Fruit fly (Drosophila melanogaster) whole organism, embryonic: ENCODE results near the gene CG11791.

Source experiments
- Abd-B ChIP-seq: fragments of 200-800 bp; sonication (Bioruptor generic); optimal IDR thresholded peaks from 2 replicates; lab custom pipeline; 2018; ENCODE audit warnings: missing biosample characterization, mild to moderate bottlenecking, missing genetic modification characterization, moderate library complexity
- Asciz ChIP-seq: fragments of 200-800 bp; sonication (Bioruptor generic); optimal IDR thresholded peaks from 2 replicates; lab custom pipeline; 2017; ENCODE audit warnings: missing biosample characterization, mild to moderate bottlenecking, missing genetic modification characterization, missing genetic modification reagents
- C15 ChIP-seq: fragments of 200-800 bp; sonication (Bioruptor generic); IDR thresholded peaks from 3 replicates; pipeline ENCODE4 v1.3.6; 2022; ENCODE audit warnings: missing biosample characterization, missing genetic modification characterization
- CG10267 ChIP-seq: fragments of 200-800 bp; sonication (Bioruptor generic); optimal IDR thresholded peaks from 2 replicates; lab custom pipeline; 2018; ENCODE audit warnings: missing biosample characterization, mild to moderate bottlenecking, missing genetic modification characterization, moderate library complexity
- CG10366 ChIP-seq: fragments of 200-800 bp; sonication (Bioruptor generic); IDR thresholded peaks from 2 replicates; pipeline ENCODE4 v1.3.6; 2022; ENCODE audit warnings: missing biosample characterization, missing genetic modification characterization
- CG10431 ChIP-seq: fragments of 200-800 bp; sonication (Bioruptor generic); optimal IDR thresholded peaks from 3 replicates; lab custom pipeline; 2018; ENCODE audit warnings: missing biosample characterization, mild to moderate bottlenecking, missing genetic modification characterization
- CG11093 ChIP-seq: fragments of 200-800 bp; sonication (Bioruptor generic); IDR thresholded peaks from 3 replicates; pipeline ENCODE4 v1.3.6; 2022; ENCODE audit warnings: missing biosample characterization, missing genetic modification characterization
- CG15269 ChIP-seq: fragments of 200-800 bp; sonication (Bioruptor generic); optimal IDR thresholded peaks from 2 replicates; lab custom pipeline; 2018; ENCODE audit warnings: missing biosample characterization, mild to moderate bottlenecking, missing genetic modification characterization, moderate library complexity
- CG16779 ChIP-seq: fragments of 200-800 bp; sonication (Bioruptor generic); IDR thresholded peaks from 2 replicates; pipeline ENCODE4 v1.3.6; 2022; ENCODE audit warnings: missing biosample characterization, missing genetic modification characterization
- CG17359 ChIP-seq: fragments of 200-800 bp; sonication (Bioruptor generic); optimal IDR thresholded peaks from 3 replicates; lab custom pipeline; 2018; ENCODE audit warnings: missing biosample characterization, mild to moderate bottlenecking, missing genetic modification characterization, moderate library complexity
- CG17361 ChIP-seq: fragments of 200-800 bp; sonication (Bioruptor generic); IDR thresholded peaks from 3 replicates; pipeline ENCODE4 v1.3.6; 2022; ENCODE audit warnings: missing biosample characterization, missing genetic modification characterization
- CG18262 ChIP-seq: fragments of 200-800 bp; optimal IDR thresholded peaks from 3 replicates; lab custom pipeline; 2019; ENCODE audit warnings: missing biosample characterization, mild to moderate bottlenecking, missing genetic modification characterization, moderate library complexity
- CG18599 ChIP-seq: fragments of 200-800 bp; sonication (Bioruptor generic); optimal IDR thresholded peaks from 3 replicates; lab custom pipeline; 2017; ENCODE audit warnings: missing biosample characterization, missing genetic modification characterization, mild to moderate bottlenecking, moderate library complexity, missing genetic modification reagents
- CG3838 ChIP-seq: fragments of 200-800 bp; sonication (Bioruptor generic); optimal IDR thresholded peaks from 3 replicates; lab custom pipeline; 2016; ENCODE audit warnings: missing biosample characterization, missing genetic modification characterization
- CG4404 ChIP-seq: fragments of 200-800 bp; sonication (Bioruptor generic); IDR thresholded peaks from 2 replicates; pipeline ENCODE4 v1.3.6; 2022; ENCODE audit warnings: missing biosample characterization, missing genetic modification characterization
- CG6689 ChIP-seq: fragments of 200-800 bp; sonication (Bioruptor generic); IDR thresholded peaks from 2 replicates; pipeline ENCODE4 v1.3.6; 2022; ENCODE audit warnings: missing biosample characterization, missing genetic modification characterization
- CG7271 ChIP-seq: fragments of 200-800 bp; sonication (Bioruptor generic); optimal IDR thresholded peaks from 2 replicates; lab custom pipeline; 2018; ENCODE audit warnings: missing biosample characterization, mild to moderate bottlenecking, missing genetic modification characterization, moderate library complexity
- CG7839 ChIP-seq: fragments of 200-800 bp; sonication (Bioruptor generic); optimal IDR thresholded peaks from 3 replicates; lab custom pipeline; 2018; ENCODE audit warnings: missing biosample characterization, mild to moderate bottlenecking, missing genetic modification characterization, moderate library complexity
- CG7963 ChIP-seq: fragments of 200-800 bp; sonication (Bioruptor generic); IDR thresholded peaks from 3 replicates; pipeline ENCODE4 v1.3.6; 2022; ENCODE audit warnings: missing biosample characterization, missing genetic modification characterization; ENCODE audit not compliant: partially characterized antibody
- CG7987 ChIP-seq: fragments of 200-800 bp; sonication (Bioruptor generic); optimal IDR thresholded peaks from 2 replicates; lab custom pipeline; 2018; ENCODE audit warnings: missing biosample characterization, mild to moderate bottlenecking, missing genetic modification characterization, moderate library complexity
- CG8290 ChIP-seq, 3 experiments: fragments of 200-800 bp; sonication (Bioruptor generic); optimal IDR thresholded peaks; 2 replicates each; lab custom pipeline; 2016 to 2019; ENCODE audit warnings: missing biosample characterization in 3 of 3, missing genetic modification characterization in 3 of 3, mild to moderate bottlenecking in 2 of 3, moderate library complexity in 1 of 3
- D ChIP-seq, 2 experiments: fragments of 200-800 bp in 1 of 2; fragments of >200 bp in 1 of 2; sonication (Bioruptor generic) in 1 of 2; optimal IDR thresholded peaks; 2 replicates in 1 of 2; 3 replicates in 1 of 2; lab custom pipeline; 2017; ENCODE audit warnings: mild to moderate bottlenecking in 1 of 2, missing biosample characterization in 1 of 2, missing genetic modification characterization in 1 of 2, missing genetic modification reagents in 1 of 2
- Dad ChIP-seq: fragments of 200-800 bp; sonication (Bioruptor generic); optimal IDR thresholded peaks from 3 replicates; lab custom pipeline; 2016; ENCODE audit warnings: missing biosample characterization, missing genetic modification characterization
- Deaf1 ChIP-seq: fragments of 200-800 bp; optimal IDR thresholded peaks from 3 replicates; lab custom pipeline; 2019; ENCODE audit warnings: missing biosample characterization, mild to moderate bottlenecking, missing genetic modification characterization, moderate library complexity
- Elba2 ChIP-seq: fragments of 200-800 bp; sonication (Bioruptor generic); optimal IDR thresholded peaks from 3 replicates; lab custom pipeline; 2016; ENCODE audit warnings: missing biosample characterization, missing genetic modification characterization
- Hey ChIP-seq: fragments of 200-800 bp; sonication (Bioruptor generic); optimal IDR thresholded peaks from 3 replicates; lab custom pipeline; 2018; ENCODE audit warnings: missing biosample characterization, mild to moderate bottlenecking, missing genetic modification characterization
- Lpt ChIP-seq: fragments of >200 bp; optimal IDR thresholded peaks from 2 replicates; lab custom pipeline; 2018; ENCODE audit warnings: missing biosample characterization, missing genetic modification characterization
- MESR4 ChIP-seq: fragments of 200-800 bp; sonication (Bioruptor generic); optimal IDR thresholded peaks from 2 replicates; lab custom pipeline; 2018; ENCODE audit warnings: missing biosample characterization, mild to moderate bottlenecking, missing genetic modification characterization, moderate library complexity
- Optix ChIP-seq: fragments of 200-800 bp; sonication (Bioruptor generic); IDR thresholded peaks from 3 replicates; pipeline ENCODE4 v1.3.6; 2022; ENCODE audit warnings: missing biosample characterization, missing genetic modification characterization
- Ravus ChIP-seq: fragments of 200-800 bp; sonication (Bioruptor generic); IDR thresholded peaks from 2 replicates; pipeline ENCODE4 v1.3.6; 2022; ENCODE audit warnings: missing biosample characterization, missing genetic modification characterization
- ase ChIP-seq: fragments of 200-800 bp; sonication (Bioruptor generic); IDR thresholded peaks from 3 replicates; pipeline ENCODE4 v1.3.6; 2022; ENCODE audit warnings: missing biosample characterization, missing genetic modification characterization
- da ChIP-seq: fragments of 200-800 bp; sonication (Bioruptor generic); optimal IDR thresholded peaks from 2 replicates; lab custom pipeline; 2016; ENCODE audit warnings: missing biosample characterization, missing genetic modification characterization
- eve ChIP-seq, 2 experiments: fragments of >200 bp; optimal IDR thresholded peaks; 2 replicates each; lab custom pipeline; 2017; ENCODE audit warnings: missing biosample characterization in 2 of 2, missing genetic modification characterization in 2 of 2
- gsb-n ChIP-seq: fragments of 200-800 bp; sonication (Bioruptor generic); optimal IDR thresholded peaks from 3 replicates; lab custom pipeline; 2018; ENCODE audit warnings: missing biosample characterization, mild to moderate bottlenecking, missing genetic modification characterization
- ham ChIP-seq: fragments of 200-800 bp; sonication (Bioruptor generic); IDR thresholded peaks from 2 replicates; pipeline ENCODE4 v1.3.6; 2022; ENCODE audit warnings: missing biosample characterization, missing genetic modification characterization
- jigr1 ChIP-seq: fragments of 200-800 bp; sonication (Bioruptor generic); IDR thresholded peaks from 3 replicates; pipeline ENCODE4 v1.3.6; 2022; ENCODE audit warnings: missing biosample characterization, missing genetic modification characterization
- kni ChIP-seq: fragments of 200-800 bp; sonication (Bioruptor generic); optimal IDR thresholded peaks from 3 replicates; lab custom pipeline; 2017; ENCODE audit warnings: mild to moderate bottlenecking, missing biosample characterization, missing genetic modification reagents, missing genetic modification characterization
- lilli ChIP-seq: fragments of 200-800 bp; sonication (Bioruptor generic); optimal IDR thresholded peaks from 3 replicates; lab custom pipeline; 2016; ENCODE audit warnings: missing biosample characterization, missing genetic modification characterization
- nom ChIP-seq: fragments of 200-800 bp; sonication (Bioruptor generic); optimal IDR thresholded peaks from 2 replicates; lab custom pipeline; 2017; ENCODE audit warnings: missing biosample characterization, missing genetic modification characterization, mild to moderate bottlenecking, moderate library complexity, missing genetic modification reagents
- pan ChIP-seq, 4 experiments: fragments of >200 bp in 3 of 4; fragments of 200-800 bp in 1 of 4; sonication (Bioruptor generic) in 1 of 4; optimal IDR thresholded peaks in 3 of 4; IDR thresholded peaks in 1 of 4; 2 replicates each; pipeline versions ENCODE4 v1.3.6 to Lab custom; 2017 to 2022; ENCODE audit warnings: missing biosample characterization in 2 of 4, missing genetic modification characterization in 2 of 4, mixed read lengths in 1 of 4
- row ChIP-seq: fragments of 200-800 bp; sonication (Bioruptor generic); IDR thresholded peaks from 3 replicates; pipeline ENCODE4 v1.3.6; 2022; ENCODE audit warnings: missing biosample characterization, missing genetic modification characterization
- sd ChIP-seq: fragments of 200-800 bp; sonication (Bioruptor generic); optimal IDR thresholded peaks from 3 replicates; lab custom pipeline; 2018; ENCODE audit warnings: missing biosample characterization, mild to moderate bottlenecking, missing genetic modification characterization, moderate library complexity
- sima ChIP-seq: fragments of 200-800 bp; sonication (Bioruptor generic); optimal IDR thresholded peaks from 2 replicates; lab custom pipeline; 2016; ENCODE audit warnings: missing biosample characterization, missing genetic modification characterization
- sna ChIP-seq: fragments of 200-800 bp; sonication (Bioruptor generic); IDR thresholded peaks from 2 replicates; pipeline ENCODE4 v1.3.6; 2022; ENCODE audit warnings: missing biosample characterization, missing genetic modification characterization; ENCODE audit not compliant: partially characterized antibody
- vfl ChIP-seq: fragments of 200-800 bp; sonication (Bioruptor generic); optimal IDR thresholded peaks from 2 replicates; lab custom pipeline; 2016; ENCODE audit warnings: missing biosample characterization, missing genetic modification characterization
- vnd ChIP-seq: fragments of 200-800 bp; sonication (Bioruptor generic); IDR thresholded peaks from 3 replicates; pipeline ENCODE4 v1.3.6; 2022; ENCODE audit warnings: missing biosample characterization, missing genetic modification characterization; ENCODE audit not compliant: partially characterized antibody
- wek ChIP-seq: fragments of 200-800 bp; sonication (Bioruptor generic); optimal IDR thresholded peaks from 3 replicates; lab custom pipeline; 2018; ENCODE audit warnings: missing biosample characterization, mild to moderate bottlenecking, missing genetic modification characterization, moderate library complexity
- yki ChIP-seq: fragments of >200 bp; optimal IDR thresholded peaks from 3 replicates; lab custom pipeline; 2018
- zen ChIP-seq: fragments of 200-800 bp; sonication (Bioruptor generic); optimal IDR thresholded peaks from 3 replicates; lab custom pipeline; 2018; ENCODE audit warnings: missing biosample characterization, mild to moderate bottlenecking, missing genetic modification characterization, moderate library complexity

CG11791 gene

DNA sequence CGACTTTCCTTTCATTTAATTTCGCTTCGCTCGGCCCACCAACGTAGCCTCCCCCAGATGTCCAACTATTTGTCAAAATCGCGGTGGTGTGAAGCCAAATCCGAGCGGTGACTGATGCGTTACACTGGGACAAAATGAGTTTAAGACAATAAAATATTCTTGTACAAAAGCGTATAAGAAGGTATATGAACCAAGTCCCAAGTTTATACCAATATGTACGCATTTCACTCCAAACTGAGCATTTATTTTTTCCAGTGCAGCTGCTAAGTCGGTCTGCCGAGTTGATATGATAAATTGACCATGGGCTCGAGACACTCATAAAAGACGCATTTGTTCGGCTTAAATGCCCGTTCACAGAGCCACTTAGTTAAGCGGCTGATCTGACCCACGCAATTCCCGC, 44.7 kb upstream of the CG11791 start (continued):
- TF ChIP-seq pan (optimal IDR thresholded peaks at IDR 0.05; lab: Kevin White, UChicago) (no peak), pan (GFP tag; optimal IDR thresholded peaks at IDR 0.05 in 1 of 2, IDR thresholded peaks at IDR 0.05 in 1 of 2) (peak in 1 of 2 experiments; percentile 66), yki (lab: Kevin White, UChicago) (no peak), nom (no peak), CG10267 (tag; lab: Kevin White, UChicago) (peak; percentile 24), CG15269 (tag; lab: Kevin White, UChicago) (peak; percentile 66), CG7271 (tag; lab: Kevin White, UChicago) (no peak), CG7839 (peak; percentile 62), CG17359 (peak; percentile 69), Hey (tag; lab: Kevin White, UChicago) (no peak), MESR4 (GFP tag; lab: Kevin White, UChicago) (no peak), Ravus (GFP tag; lab: Robert Waterston, UW) (no peak), CG6689 (GFP tag; lab: Robert Waterston, UW) (peak; percentile 67), CG3838 (no peak), vfl (GFP tag; lab: Kevin White, UChicago) (no peak), Lpt (GFP tag; lab: Kevin White, UChicago) (no peak), CG10431 (GFP tag; lab: Kevin White, UChicago) (no peak), CG11093 (no peak), vnd (GFP tag; lab: Robert Waterston, UW) (no peak), Abd-B (GFP tag; lab: Kevin White, UChicago) (peak; percentile 55), ase (0 out of 3 replicates have a peak, but pooled peaks have one; percentile 37), CG8290 (GFP tag; optimal IDR thresholded peaks at IDR 0.05; lab: Kevin White, UChicago) (no peak), CG8290 (tag; optimal IDR thresholded peaks at IDR 0.05; lab: Kevin White, UChicago) (no peak), row (GFP tag; lab: Robert Waterston, UW) (peak; percentile 71), gsb-n (tag; lab: Kevin White, UChicago) (peak; percentile 46), CG7963 (GFP tag; lab: Robert Waterston, UW) (no peak), sima (GFP tag; lab: Kevin White, UChicago) (no peak), da (GFP tag; lab: Kevin White, UChicago) (no peak), CG7987 (GFP tag; lab: Kevin White, UChicago) (peak; percentile 1), Deaf1 (tag; lab: Kevin White, UChicago) (no peak), sna (GFP tag; lab: Robert Waterston, UW) (no peak), eve (GFP tag; optimal IDR thresholded peaks at IDR 0.05; lab: Kevin White, UChicago) (no peak), D (optimal IDR thresholded peaks at IDR 0.05; lab: Kevin White, UChicago) (no peak), D (GFP tag; optimal IDR thresholded peaks at IDR 0.05; lab: Kevin White, UChicago) (peak; percentile 45), Dad (peak; percentile 50), jigr1 (GFP tag; lab: Robert Waterston, UW) (no peak), CG17361 (GFP tag; lab: Robert Waterston, UW) (no peak; the same call in 2 of the 3 replicates), ham (GFP tag; lab: Robert Waterston, UW) (no peak), sd (no peak), CG4404 (GFP tag; lab: Robert Waterston, UW) (peak; percentile 40; the same call in 1 of the 2 replicates), Optix (GFP tag; lab: Robert Waterston, UW) (no peak), CG18599 (GFP tag; lab: Kevin White, UChicago) (peak; percentile 43), C15 (GFP tag; lab: Robert Waterston, UW) (no peak), Elba2 (GFP tag; lab: Kevin White, UChicago) (no peak), zen (no peak), CG10366 (peak; percentile 66), CG18262 (tag; lab: Kevin White, UChicago) (peak; percentile 44), wek (no peak), kni (GFP tag; lab: Kevin White, UChicago) (no peak), CG16779 (no peak), lilli (GFP tag; lab: Kevin White, UChicago) (peak; percentile 42), Asciz (peak; percentile 16)
